Worm (Caenorhabditis elegans) whole organism, L1 larva: ENCODE results near the gene str-14.

ENCODE experiments used
- F16B12.6 ChIP-seq: fragments of 150-350 bp; optimal IDR thresholded peaks from 2 replicates; lab custom pipeline; 2014; ENCODE audit warnings: missing biosample characterization, missing genetic modification characterization
- Y116A8C.19 ChIP-seq: sonication (generic microtip); optimal IDR thresholded peaks from 2 replicates; lab custom pipeline; 2016; ENCODE audit warnings: missing compliant biosample characterization, missing genetic modification characterization, borderline replicate concordance
- aha-1 ChIP-seq: fragments of 150-350 bp; optimal IDR thresholded peaks from 2 replicates; lab custom pipeline; 2014; ENCODE audit warnings: missing biosample characterization, missing genetic modification characterization
- alr-1 ChIP-seq: fragments of 200-800 bp; sonication (Bioruptor generic); optimal IDR thresholded peaks from 2 replicates; lab custom pipeline; 2018; ENCODE audit warnings: borderline replicate concordance, mild to moderate bottlenecking, missing genetic modification characterization, missing compliant biosample characterization
- ceh-8 ChIP-seq: fragments of 200-800 bp; sonication (Bioruptor generic); optimal IDR thresholded peaks from 2 replicates; lab custom pipeline; 2018; ENCODE audit warnings: mild to moderate bottlenecking, missing genetic modification characterization, moderate library complexity, missing compliant biosample characterization
- ceh-90 ChIP-seq: sonication (generic microtip); optimal IDR thresholded peaks from 2 replicates; lab custom pipeline; 2016; ENCODE audit warnings: missing genetic modification characterization, missing compliant biosample characterization
- ces-1 ChIP-seq: fragments of 150-350 bp; optimal IDR thresholded peaks from 2 replicates; lab custom pipeline; 2014; ENCODE audit warnings: missing biosample characterization, missing genetic modification reagents, missing genetic modification characterization
- dpl-1 ChIP-seq, 3 experiments: fragments of 150-350 bp in 2 of 3; sonication (generic microtip) in 1 of 3; optimal IDR thresholded peaks; 2 replicates each; lab custom pipeline; 2014 to 2017; ENCODE audit warnings: missing biosample characterization in 3 of 3, missing genetic modification characterization in 3 of 3, missing genetic modification reagents in 3 of 3
- dsc-1 ChIP-seq: sonication (generic microtip); optimal IDR thresholded peaks from 2 replicates; lab custom pipeline; 2016; ENCODE audit warnings: mild to moderate bottlenecking, missing genetic modification characterization, missing compliant biosample characterization
- efl-1 ChIP-seq, 4 experiments: fragments of 150-350 bp; optimal IDR thresholded peaks in 3 of 4; peaks in 1 of 4; 1 replicate in 1 of 4; 2 replicates in 3 of 4; lab custom pipeline; 2014; ENCODE audit warnings: missing biosample characterization in 2 of 4, missing genetic modification characterization in 2 of 4, missing genetic modification reagents in 2 of 4
- efl-3 ChIP-seq: fragments of 200-800 bp; sonication (Bioruptor generic); optimal IDR thresholded peaks from 2 replicates; lab custom pipeline; 2018; ENCODE audit warnings: mild to moderate bottlenecking, missing genetic modification characterization, missing compliant biosample characterization
- elt-2 ChIP-seq: sonication (generic microtip); optimal IDR thresholded peaks from 2 replicates; lab custom pipeline; 2016; ENCODE audit warnings: missing genetic modification characterization, mild to moderate bottlenecking, inconsistent platforms, missing compliant biosample characterization, missing genetic modification reagents
- fkh-8 ChIP-seq: sonication (generic microtip); optimal IDR thresholded peaks from 2 replicates; lab custom pipeline; 2016; ENCODE audit warnings: mild to moderate bottlenecking, missing genetic modification characterization, missing compliant biosample characterization
- fos-1 ChIP-seq: fragments of 150-350 bp; optimal IDR thresholded peaks from 2 replicates; lab custom pipeline; 2014; ENCODE audit warnings: missing biosample characterization, missing genetic modification characterization
- hpl-2 ChIP-seq: fragments of 150-350 bp; optimal IDR thresholded peaks from 2 replicates; lab custom pipeline; 2014; ENCODE audit warnings: missing biosample characterization, missing genetic modification reagents, missing genetic modification characterization
- isw-1 ChIP-seq: fragments of 200-800 bp; sonication (Bioruptor generic); IDR thresholded peaks from 2 replicates; pipeline ENCODE4 v1.3.6; 2022; ENCODE audit warnings: missing genetic modification characterization, missing compliant biosample characterization
- jun-1 ChIP-seq: fragments of 150-350 bp; optimal IDR thresholded peaks from 2 replicates; lab custom pipeline; 2014; ENCODE audit warnings: missing biosample characterization, missing genetic modification reagents, missing genetic modification characterization
- lin-14 ChIP-seq: fragments of 200-800 bp; sonication (Bioruptor generic); optimal IDR thresholded peaks from 2 replicates; lab custom pipeline; 2018; ENCODE audit warnings: mild to moderate bottlenecking, missing genetic modification characterization, moderate library complexity, missing compliant biosample characterization
- lin-15B ChIP-seq: fragments of 150-350 bp; sonication (generic microtip); optimal IDR thresholded peaks from 3 replicates; lab custom pipeline; 2014; ENCODE audit warnings: missing biosample characterization, missing genetic modification characterization
- lir-3 ChIP-seq: sonication (generic microtip); optimal IDR thresholded peaks from 2 replicates; lab custom pipeline; 2016; ENCODE audit warnings: mild to moderate bottlenecking, missing genetic modification characterization, moderate library complexity, missing compliant biosample characterization; ENCODE audit not compliant: poor library complexity
- mab-9 ChIP-seq: fragments of 200-800 bp; sonication (Bioruptor generic); IDR thresholded peaks from 2 replicates; pipeline ENCODE4 v1.3.6; 2022; ENCODE audit warnings: missing genetic modification reagents, missing genetic modification characterization, missing compliant biosample characterization
- mef-2 ChIP-seq: fragments of 150-350 bp; optimal IDR thresholded peaks from 2 replicates; lab custom pipeline; 2014; ENCODE audit warnings: missing biosample characterization, missing genetic modification characterization
- nhr-12 ChIP-seq: sonication (generic microtip); optimal IDR thresholded peaks from 2 replicates; lab custom pipeline; 2017; ENCODE audit warnings: missing biosample characterization, missing genetic modification characterization
- nhr-20 ChIP-seq: sonication (generic microtip); optimal IDR thresholded peaks from 2 replicates; lab custom pipeline; 2016; ENCODE audit warnings: mild to moderate bottlenecking, missing genetic modification characterization, missing compliant biosample characterization
- nhr-237 ChIP-seq: fragments of 150-350 bp; optimal IDR thresholded peaks from 2 replicates; lab custom pipeline; 2014; ENCODE audit warnings: missing biosample characterization, missing genetic modification characterization
- nhr-71 ChIP-seq: sonication (generic microtip); optimal IDR thresholded peaks from 2 replicates; lab custom pipeline; 2016; ENCODE audit warnings: mild to moderate bottlenecking, missing genetic modification characterization, moderate library complexity, missing compliant biosample characterization
- nhr-76 ChIP-seq: sonication (generic microtip); optimal IDR thresholded peaks from 2 replicates; lab custom pipeline; 2017; ENCODE audit warnings: missing biosample characterization, missing genetic modification characterization
- nhr-84 ChIP-seq: sonication (generic microtip); optimal IDR thresholded peaks from 2 replicates; lab custom pipeline; 2017; ENCODE audit warnings: missing biosample characterization, missing genetic modification characterization
- nhr-90 ChIP-seq: sonication (generic microtip); optimal IDR thresholded peaks from 2 replicates; lab custom pipeline; 2016; ENCODE audit warnings: mild to moderate bottlenecking, missing genetic modification characterization, missing compliant biosample characterization; ENCODE audit not compliant: poor library complexity
- pag-3 ChIP-seq: sonication (generic microtip); optimal IDR thresholded peaks from 2 replicates; lab custom pipeline; 2017; ENCODE audit warnings: missing genetic modification characterization, mild to moderate bottlenecking, missing compliant biosample characterization, antibody characterized with exemption, borderline replicate concordance; ENCODE audit not compliant: insufficient read depth
- pax-3 ChIP-seq: fragments of 200-800 bp; sonication (Bioruptor generic); optimal IDR thresholded peaks from 2 replicates; lab custom pipeline; 2018; ENCODE audit warnings: mild to moderate bottlenecking, missing genetic modification characterization, moderate library complexity, missing compliant biosample characterization
- pqm-1 ChIP-seq: sonication (generic microtip); optimal IDR thresholded peaks from 3 replicates; lab custom pipeline; 2017; ENCODE audit warnings: missing biosample characterization, missing genetic modification characterization
- skn-1 ChIP-seq: fragments of 150-350 bp; optimal IDR thresholded peaks from 2 replicates; lab custom pipeline; 2014; ENCODE audit warnings: missing biosample characterization, missing genetic modification characterization
- sptf-1 ChIP-seq: fragments of 150-350 bp; optimal IDR thresholded peaks from 2 replicates; lab custom pipeline; 2014; ENCODE audit warnings: missing biosample characterization, missing genetic modification characterization
- sup-37 ChIP-seq: fragments of 200-800 bp; sonication (Bioruptor generic); optimal IDR thresholded peaks from 2 replicates; lab custom pipeline; 2018; ENCODE audit warnings: mild to moderate bottlenecking, missing genetic modification characterization, missing compliant biosample characterization
- tbx-2 ChIP-seq: sonication (generic microtip); optimal IDR thresholded peaks from 2 replicates; lab custom pipeline; 2016; ENCODE audit warnings: missing genetic modification characterization, missing compliant biosample characterization
- unc-62 ChIP-seq: fragments of 150-350 bp; optimal IDR thresholded peaks from 2 replicates; lab custom pipeline; 2014; ENCODE audit warnings: missing biosample characterization, missing genetic modification reagents, missing genetic modification characterization
- unc-86 ChIP-seq: sonication (generic microtip); optimal IDR thresholded peaks from 2 replicates; lab custom pipeline; 2016; ENCODE audit warnings: missing genetic modification characterization, missing compliant biosample characterization
- unc-98 ChIP-seq: fragments of 200-800 bp; sonication (Bioruptor generic); IDR thresholded peaks from 2 replicates; pipeline ENCODE4 v1.3.6; 2022; ENCODE audit warnings: missing genetic modification characterization, missing compliant biosample characterization
- xbp-1 ChIP-seq: sonication (generic microtip); optimal IDR thresholded peaks from 2 replicates; lab custom pipeline; 2016; ENCODE audit warnings: missing genetic modification characterization, missing compliant biosample characterization
- zag-1 ChIP-seq: fragments of 150-350 bp; optimal IDR thresholded peaks from 2 replicates; lab custom pipeline; 2014; ENCODE audit warnings: missing biosample characterization, missing genetic modification characterization
- ztf-11 ChIP-seq, 2 experiments: sonication (generic microtip); optimal IDR thresholded peaks; 2 replicates each; lab custom pipeline; 2016 to 2017; ENCODE audit warnings: missing genetic modification characterization in 2 of 2, missing biosample characterization in 1 of 2, missing compliant biosample characterization in 1 of 2
- ztf-4 ChIP-seq: fragments of 150-350 bp; optimal IDR thresholded peaks from 2 replicates; lab custom pipeline; 2014; ENCODE audit warnings: missing biosample characterization, missing genetic modification characterization

Gene str-14

ce11 chrV:16459377-16459776 lies 4.4 kb upstream of the str-14 start:
- no peak for TF ChIP-seq mab-9 (GFP tag; lab: Robert Waterston, UW)
- no peak for TF ChIP-seq ces-1 (GFP tag; lab: Kevin White, UChicago)
- no peak for TF ChIP-seq unc-86 (tag; lab: Kevin White, UChicago)
- no peak for TF ChIP-seq xbp-1 (tag; lab: Kevin White, UChicago)
- no peak for TF ChIP-seq ztf-4
- no peak for TF ChIP-seq sptf-1 (tag; lab: Kevin White, UChicago)
- no peak for TF ChIP-seq pag-3 (tag; lab: Kevin White, UChicago)
- no peak for TF ChIP-seq pax-3
- no peak for TF ChIP-seq Y116A8C.19 (tag; lab: Kevin White, UChicago)
- TF ChIP-seq efl-3 (GFP tag; lab: Kevin White, UChicago): no peak
- no peak for TF ChIP-seq zag-1
- no peak for TF ChIP-seq dsc-1
- TF ChIP-seq alr-1 (tag; lab: Kevin White, UChicago): no peak
- TF ChIP-seq nhr-84 (tag; lab: Kevin White, UChicago): no peak
- no peak for TF ChIP-seq nhr-20 (tag; lab: Kevin White, UChicago)
- TF ChIP-seq, all 84 proteins: peak for 0

- no peak for TF ChIP-seq elt-2 (tag; lab: Kevin White, UChicago)
- no peak for TF ChIP-seq nhr-20 (tag; lab: Kevin White, UChicago)
- no peak for TF ChIP-seq ceh-8 (GFP tag; lab: Kevin White, UChicago)
- no peak for TF ChIP-seq ztf-11 (tag; optimal IDR thresholded peaks at IDR 0.05; lab: Kevin White, UChicago)
- TF ChIP-seq F16B12.6: no peak
- TF ChIP-seq lin-15B (tag; lab: Kevin White, UChicago): no peak
- no peak for TF ChIP-seq aha-1 (tag; lab: Kevin White, UChicago)
- no peak for TF ChIP-seq jun-1 (tag; lab: Kevin White, UChicago)
- TF ChIP-seq nhr-76: no peak
- no peak for TF ChIP-seq fos-1 (tag; lab: Kevin White, UChicago)
- no peak for TF ChIP-seq dpl-1 (GFP tag; optimal IDR thresholded peaks at IDR 0.05; lab: Kevin White, UChicago)
- TF ChIP-seq nhr-237 (tag; lab: Kevin White, UChicago): no peak
- TF ChIP-seq nhr-12 (tag; lab: Kevin White, UChicago): no peak
- TF ChIP-seq nhr-71 (tag; lab: Kevin White, UChicago): no peak
- TF ChIP-seq pqm-1 (tag; lab: Kevin White, UChicago): no peak
- no peak for TF ChIP-seq ceh-90 (tag; lab: Kevin White, UChicago)
- TF ChIP-seq fkh-8: no peak
- TF ChIP-seq skn-1 (tag; lab: Kevin White, UChicago): no peak
- no peak for TF ChIP-seq unc-98 (GFP tag; lab: Robert Waterston, UW)
Measured at ce11 chrV:16458714-16459113, 3.7 kb upstream of the str-14 start, which contains the start of gene str-15. Gene str-15, minus strand, starts transcription at chrV:16458814.

ce11 chrV:16447735-16448134 lies 7.2 kb downstream of the str-14 start, which contains the start of gene T08G3.13:
Gene T08G3.13, plus strand, starts transcription at chrV:16448035.
- no peak for TF ChIP-seq lin-14 (GFP tag; lab: Kevin White, UChicago)
- no peak for TF ChIP-seq Y116A8C.19 (tag; lab: Kevin White, UChicago)
- no peak for TF ChIP-seq pqm-1 (tag; lab: Kevin White, UChicago)
- TF ChIP-seq nhr-12 (tag; lab: Kevin White, UChicago): no peak
- TF ChIP-seq unc-62 (GFP tag; lab: Kevin White, UChicago): no peak
- no peak for TF ChIP-seq lir-3 (tag; lab: Kevin White, UChicago)
- no peak for TF ChIP-seq tbx-2 (tag; lab: Kevin White, UChicago)
- no peak for TF ChIP-seq isw-1 (GFP tag; lab: Robert Waterston, UW)
- no peak for TF ChIP-seq hpl-2
- no peak for TF ChIP-seq pag-3 (tag; lab: Kevin White, UChicago)
- no peak for TF ChIP-seq mef-2 (tag; lab: Kevin White, UChicago)
- no peak for TF ChIP-seq sup-37 (GFP tag; lab: Kevin White, UChicago)
- no peak for TF ChIP-seq nhr-90 (tag; lab: Kevin White, UChicago)
- TF ChIP-seq efl-1 (optimal IDR thresholded peaks at IDR 0.05; lab: Kevin White, UChicago): no peak
- no peak for TF ChIP-seq efl-1 (GFP tag; optimal IDR thresholded peaks at IDR 0.05 in 1 of 2; lab: Kevin White, UChicago)
